Worm (Caenorhabditis elegans) whole organism, young adult: ENCODE measurements around the gene mpk-1.

ENCODE experiments used
- B0019.2 ChIP-seq: fragments of 200-800 bp; sonication (Bioruptor generic); conservative IDR thresholded peaks from 2 replicates; pipeline ENCODE4 v1.3.6; 2022; ENCODE audit warnings: missing genetic modification reagents, missing genetic modification characterization, missing compliant biosample characterization
- B0035.1 ChIP-seq: sonication (generic microtip); optimal IDR thresholded peaks from 2 replicates; lab custom pipeline; 2016; ENCODE audit warnings: missing genetic modification characterization, mild to moderate bottlenecking, missing compliant biosample characterization, missing genotype, missing genetic modification reagents
- F10E7.11 ChIP-seq: sonication (generic microtip); optimal IDR thresholded peaks from 2 replicates; lab custom pipeline; 2017; ENCODE audit warnings: mild to moderate bottlenecking, missing genetic modification characterization, moderate library complexity, missing compliant biosample characterization
- F22D6.2 ChIP-seq: sonication (generic microtip); optimal IDR thresholded peaks from 2 replicates; lab custom pipeline; 2016; ENCODE audit warnings: mild to moderate bottlenecking, missing genetic modification characterization, missing compliant biosample characterization
- F37B4.10 ChIP-seq: fragments of 200-800 bp; sonication (Bioruptor generic); IDR thresholded peaks from 2 replicates; pipeline ENCODE4 v1.3.6; 2022; ENCODE audit warnings: missing genetic modification characterization, missing compliant biosample characterization
- F52B5.7 ChIP-seq: sonication (generic microtip); optimal IDR thresholded peaks from 2 replicates; lab custom pipeline; 2016; ENCODE audit warnings: mild to moderate bottlenecking, missing genetic modification characterization, missing compliant biosample characterization
- F55B11.4 ChIP-seq: sonication (generic microtip); optimal IDR thresholded peaks from 2 replicates; lab custom pipeline; 2016; ENCODE audit warnings: missing compliant biosample characterization, missing genetic modification characterization, borderline replicate concordance; ENCODE audit not compliant: insufficient read depth
- F57A8.1 ChIP-seq: fragments of 200-800 bp; sonication (Bioruptor generic); optimal IDR thresholded peaks from 2 replicates; lab custom pipeline; 2018; ENCODE audit warnings: mild to moderate bottlenecking, missing genetic modification characterization, moderate library complexity, missing compliant biosample characterization
- T07F8.4 ChIP-seq: sonication (generic microtip); optimal IDR thresholded peaks from 2 replicates; lab custom pipeline; 2016; ENCODE audit warnings: mild to moderate bottlenecking, missing genetic modification characterization, moderate library complexity, missing compliant biosample characterization
- Y95B8A.8 ChIP-seq: fragments of 200-800 bp; sonication (Bioruptor generic); IDR thresholded peaks from 2 replicates; pipeline ENCODE4 v1.3.6; 2022; ENCODE audit warnings: missing genetic modification reagents, missing genetic modification characterization, missing compliant biosample characterization
- ZK185.1 ChIP-seq: sonication (generic microtip); optimal IDR thresholded peaks from 2 replicates; lab custom pipeline; 2016; ENCODE audit warnings: mild to moderate bottlenecking, missing genetic modification characterization, missing compliant biosample characterization; ENCODE audit not compliant: poor library complexity, severe bottlenecking
- attf-3 ChIP-seq: fragments of 200-800 bp; sonication (Bioruptor generic); conservative IDR thresholded peaks from 2 replicates; pipeline ENCODE4 v1.3.6; 2022; ENCODE audit warnings: missing genetic modification reagents, missing genetic modification characterization, missing compliant biosample characterization
- attf-5 ChIP-seq: fragments of 200-800 bp; sonication (Bioruptor generic); optimal IDR thresholded peaks from 2 replicates; lab custom pipeline; 2018; ENCODE audit warnings: mild to moderate bottlenecking, missing genetic modification characterization, missing compliant biosample characterization
- attf-6 ChIP-seq: fragments of 200-800 bp; sonication (Bioruptor generic); IDR thresholded peaks from 2 replicates; pipeline ENCODE4 v1.3.6; 2022; ENCODE audit warnings: missing genetic modification reagents, missing genetic modification characterization, missing compliant biosample characterization
- ceh-40 ChIP-seq: fragments of 200-800 bp; sonication (Bioruptor generic); IDR thresholded peaks from 2 replicates; pipeline ENCODE4 v1.3.6; 2022; ENCODE audit warnings: missing genetic modification characterization, missing compliant biosample characterization
- ceh-58 ChIP-seq: fragments of 200-800 bp; sonication (Bioruptor generic); IDR thresholded peaks from 2 replicates; pipeline ENCODE4 v1.3.6; 2022; ENCODE audit warnings: missing genetic modification characterization, missing compliant biosample characterization
- die-1 ChIP-seq: sonication (generic microtip); optimal IDR thresholded peaks from 2 replicates; lab custom pipeline; 2016; ENCODE audit warnings: missing genotype, mild to moderate bottlenecking, missing genetic modification characterization, missing compliant biosample characterization
- dpff-1 ChIP-seq: sonication (generic microtip); optimal IDR thresholded peaks from 2 replicates; lab custom pipeline; 2017; ENCODE audit warnings: mild to moderate bottlenecking, missing genetic modification characterization, missing compliant biosample characterization
- ekl-4 ChIP-seq: fragments of 200-800 bp; sonication (Bioruptor generic); IDR thresholded peaks from 2 replicates; pipeline ENCODE4 v1.3.6; 2022; ENCODE audit warnings: missing genetic modification reagents, missing genetic modification characterization, missing compliant biosample characterization
- hsf-1 ChIP-seq: fragments of 200-800 bp; sonication (Bioruptor generic); IDR thresholded peaks from 2 replicates; pipeline ENCODE4 v1.3.6; 2022; ENCODE audit warnings: missing genetic modification reagents, missing genetic modification characterization, missing compliant biosample characterization
- let-526 ChIP-seq: fragments of 200-800 bp; sonication (Bioruptor generic); IDR thresholded peaks from 2 replicates; pipeline ENCODE4 v1.3.6; 2022; ENCODE audit warnings: missing genetic modification reagents, missing genetic modification characterization, missing compliant biosample characterization
- lin-35 ChIP-seq, 3 experiments: fragments of 150-350 bp in 2 of 3; sonication (generic microtip) in 1 of 3; optimal IDR thresholded peaks; 2 replicates each; lab custom pipeline; 2014 to 2018; ENCODE audit warnings: missing biosample characterization in 3 of 3, missing genetic modification characterization in 3 of 3, missing genetic modification reagents in 3 of 3
- lsy-27 ChIP-seq: sonication (generic microtip); optimal IDR thresholded peaks from 2 replicates; lab custom pipeline; 2017; ENCODE audit warnings: missing genetic modification characterization, mild to moderate bottlenecking, missing compliant biosample characterization, antibody characterized with exemption, missing genotype, borderline replicate concordance; ENCODE audit not compliant: insufficient read depth
- nfyb-1 ChIP-seq: fragments of 200-800 bp; sonication (Bioruptor generic); IDR thresholded peaks from 2 replicates; pipeline ENCODE4 v1.3.6; 2022; ENCODE audit warnings: missing genetic modification reagents, missing genetic modification characterization, missing compliant biosample characterization
- nhr-179 ChIP-seq: sonication (generic microtip); optimal IDR thresholded peaks from 2 replicates; lab custom pipeline; 2016; ENCODE audit warnings: mild to moderate bottlenecking, missing genetic modification characterization, missing compliant biosample characterization
- nhr-80 ChIP-seq: sonication (generic microtip); optimal IDR thresholded peaks from 2 replicates; lab custom pipeline; 2016; ENCODE audit warnings: missing genetic modification characterization, missing compliant biosample characterization
- rpc-1 ChIP-seq, 2 experiments: fragments of 150-350 bp in 1 of 2; sonication (generic microtip) in 1 of 2; optimal IDR thresholded peaks; 2 replicates each; lab custom pipeline; 2014 to 2018; ENCODE audit warnings: missing biosample characterization in 1 of 2, missing genetic modification characterization in 1 of 2, missing genetic modification reagents in 1 of 2, missing genotype in 1 of 2
- snpc-1.3 ChIP-seq: sonication (generic microtip); optimal IDR thresholded peaks from 2 replicates; lab custom pipeline; 2017; ENCODE audit warnings: missing genetic modification characterization, mild to moderate bottlenecking, missing compliant biosample characterization, antibody characterized with exemption, moderate library complexity, missing genotype, missing genetic modification reagents; ENCODE audit not compliant: insufficient read depth
- tbx-9 ChIP-seq: sonication (generic microtip); optimal IDR thresholded peaks from 2 replicates; lab custom pipeline; 2016; ENCODE audit warnings: borderline replicate concordance, missing genetic modification characterization, inconsistent platforms, missing compliant biosample characterization
- unc-130 ChIP-seq: sonication (generic microtip); optimal IDR thresholded peaks from 2 replicates; lab custom pipeline; 2016; ENCODE audit warnings: missing genetic modification reagents, missing genetic modification characterization, missing compliant biosample characterization
- xnd-1 ChIP-seq: sonication (generic microtip); optimal IDR thresholded peaks from 2 replicates; lab custom pipeline; 2016; ENCODE audit warnings: missing genotype, missing genetic modification reagents, missing genetic modification characterization, missing compliant biosample characterization
- ztf-18 ChIP-seq: sonication (generic microtip); optimal IDR thresholded peaks from 2 replicates; lab custom pipeline; 2016; ENCODE audit warnings: missing genotype, mild to moderate bottlenecking, missing genetic modification characterization, missing compliant biosample characterization
- ztf-26 ChIP-seq: sonication (generic microtip); optimal IDR thresholded peaks from 2 replicates; lab custom pipeline; 2017; ENCODE audit warnings: missing genetic modification characterization, missing compliant biosample characterization

Gene mpk-1

ce11 chrIII:4223668-4224127 is 4.2 kb downstream of the mpk-1 start (continued):
- TF ChIP-seq F37B4.10 (no peak), hsf-1 (GFP tag; lab: Robert Waterston, UW) (no peak), xnd-1 (no peak), lin-35 (GFP tag; optimal IDR thresholded peaks at IDR 0.05; lab: Kevin White, UChicago) (peak in 1 of 3 experiments; percentile 57), attf-5 (peak; percentile 85), F10E7.11 (tag; lab: Kevin White, UChicago) (no peak)
- TF ChIP-seq, all 124 proteins: peak for 35

ce11 chrIII:4221527-4221926 is 6.4 kb downstream of the mpk-1 start:
- TF ChIP-seq F22D6.2 (tag; lab: Kevin White, UChicago) (no peak), ztf-18 (tag; lab: Kevin White, UChicago) (no peak), lin-35 (GFP tag; optimal IDR thresholded peaks at IDR 0.05; lab: Kevin White, UChicago) (no peak), F55B11.4 (tag; lab: Kevin White, UChicago) (no peak), lsy-27 (tag; lab: Kevin White, UChicago) (no peak), F52B5.7 (tag; lab: Kevin White, UChicago) (no peak), snpc-1.3 (tag; lab: Kevin White, UChicago) (no peak), B0019.2 (GFP tag; lab: Robert Waterston, UW) (no peak), tbx-9 (tag; lab: Kevin White, UChicago) (no peak), unc-130 (GFP tag; lab: Kevin White, UChicago) (no peak)

ce11 chrIII:4220864-4221263 is 7.0 kb downstream of the mpk-1 start:
- no peak for TF ChIP-seq let-526 (GFP tag; lab: Robert Waterston, UW)
- no peak for TF ChIP-seq snpc-1.3 (tag; lab: Kevin White, UChicago)
- TF ChIP-seq nfyb-1 (GFP tag; lab: Robert Waterston, UW), result no peak
- TF ChIP-seq rpc-1 (optimal IDR thresholded peaks at IDR 0.05; lab: Kevin White, UChicago), result no peak
- no peak for TF ChIP-seq rpc-1 (tag; optimal IDR thresholded peaks at IDR 0.05; lab: Kevin White, UChicago)
- TF ChIP-seq T07F8.4 (tag; lab: Kevin White, UChicago), result no peak
- no peak for TF ChIP-seq nhr-80 (tag; lab: Kevin White, UChicago)
- no peak for TF ChIP-seq ceh-58 (GFP tag; lab: Robert Waterston, UW)
- no peak for TF ChIP-seq ZK185.1 (tag; lab: Kevin White, UChicago)
- TF ChIP-seq dpff-1 (tag; lab: Kevin White, UChicago), result no peak
- no peak for TF ChIP-seq ekl-4 (GFP tag; lab: Robert Waterston, UW)
- TF ChIP-seq ztf-26, result no peak
- TF ChIP-seq attf-3 (GFP tag; lab: Robert Waterston, UW), result no peak
- TF ChIP-seq F10E7.11 (tag; lab: Kevin White, UChicago), result no peak
- no peak for TF ChIP-seq attf-6 (GFP tag; lab: Robert Waterston, UW)
- TF ChIP-seq B0035.1 (tag; lab: Kevin White, UChicago), result no peak
- TF ChIP-seq die-1 (tag; lab: Kevin White, UChicago), result no peak
- TF ChIP-seq, all 124 proteins: peak for 0

ce11 chrIII:4210661-4211060 is 17.2 kb downstream of the mpk-1 start:
- TF ChIP-seq F57A8.1 (GFP tag; lab: Kevin White, UChicago), result no peak
- TF ChIP-seq nfyb-1 (GFP tag; lab: Robert Waterston, UW), result peak; percentile 94

- TF ChIP-seq nfyb-1 (GFP tag; lab: Robert Waterston, UW) (0 out of 2 replicates have a peak, but pooled peaks have one; percentile 19), ceh-58 (GFP tag; lab: Robert Waterston, UW) (no peak), ztf-18 (tag; lab: Kevin White, UChicago) (no peak), nhr-179 (tag; lab: Kevin White, UChicago) (no peak), Y95B8A.8 (GFP tag; lab: Robert Waterston, UW) (no peak), ceh-40 (GFP tag; lab: Robert Waterston, UW) (no peak)
Observed at ce11 chrIII:4209188-4209587, 18.7 kb downstream of the mpk-1 start, which contains the start of gene phlp-2. TSS of gene phlp-2 (plus strand) at chrIII:4209488.
